Fruit fly (Drosophila melanogaster): Measurements from ENCODE around the gene CG18628.

CG18628 gene

DNA sequence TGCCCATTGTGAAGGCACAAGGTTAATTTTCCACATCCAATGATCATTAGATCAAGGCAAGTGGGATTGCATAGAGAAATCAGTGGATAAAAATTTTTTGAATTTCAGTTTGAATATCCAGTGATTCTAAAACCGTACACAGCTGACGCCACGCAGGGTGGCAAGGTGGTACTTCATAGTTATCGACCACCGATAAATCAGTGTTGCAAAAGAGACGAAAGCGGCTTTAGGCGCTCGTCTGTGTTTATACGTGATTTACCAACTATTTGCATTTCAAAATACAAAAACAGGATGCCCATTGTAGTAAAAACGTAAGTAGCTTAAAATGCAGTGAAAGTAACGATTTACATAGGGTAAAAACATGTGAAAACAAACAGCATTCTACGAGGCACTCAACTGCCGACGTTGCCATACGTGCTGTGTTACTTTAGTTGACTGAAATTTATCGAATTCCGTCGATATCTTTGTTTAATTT lies 8.6 kb upstream of the CG18628 start, which contains the start of the genes CG42535, CG34001 and hay (continued):
- peak; percentile 51 for TF ChIP-seq HmgZ (tag; optimal IDR thresholded peaks at IDR 0.05)
- no peak for TF ChIP-seq Elba2 (GFP tag; optimal IDR thresholded peaks at IDR 0.05)
- TF ChIP-seq dan (GFP tag; IDR thresholded peaks at IDR 0.05): no peak
- 0 out of 2 replicates have a peak, but pooled peaks have one; percentile 14 for TF ChIP-seq CG4730 (GFP tag; IDR thresholded peaks at IDR 0.05)
- TF ChIP-seq esg (GFP tag; conservative IDR thresholded peaks at IDR 0.05): no peak
- TF ChIP-seq CG30431 (GFP tag; optimal IDR thresholded peaks at IDR 0.05): no peak
- peak; percentile 26 for TF ChIP-seq Lhr (GFP tag; optimal IDR thresholded peaks at IDR 0.05)
- TF ChIP-seq mam (GFP tag; optimal IDR thresholded peaks at IDR 0.05): peak; percentile 22
- TF ChIP-seq oc (tag; optimal IDR thresholded peaks at IDR 0.05): no peak
- TF ChIP-seq cas (GFP tag; IDR thresholded peaks at IDR 0.05): no peak
- peak; percentile 25; the same call in 1 of the 2 replicates for TF ChIP-seq Xrp1 (GFP tag; IDR thresholded peaks at IDR 0.05)
- TF ChIP-seq Ets65A (GFP tag): peak; percentile 62
- TF ChIP-seq bigmax (GFP tag; optimal IDR thresholded peaks at IDR 0.05): no peak
- no peak for TF ChIP-seq disco-r (GFP tag; optimal IDR thresholded peaks at IDR 0.05)
- TF ChIP-seq crol (GFP tag; IDR thresholded peaks at IDR 0.05): no peak
- peak; percentile 4 for TF ChIP-seq bab2 (GFP tag; optimal IDR thresholded peaks at IDR 0.05)
- no peak for TF ChIP-seq CG10147 (GFP tag; optimal IDR thresholded peaks at IDR 0.05)
- peak; percentile 6 for TF ChIP-seq Hmr (GFP tag; optimal IDR thresholded peaks at IDR 0.05)
- no peak for TF ChIP-seq trh (GFP tag; optimal IDR thresholded peaks at IDR 0.05)
- peak; percentile 29 for TF ChIP-seq zfh2 (GFP tag; optimal IDR thresholded peaks at IDR 0.05)
- no peak for TF ChIP-seq CG9609 (GFP tag; optimal IDR thresholded peaks at IDR 0.05)
- no peak for TF ChIP-seq sima (GFP tag; optimal IDR thresholded peaks at IDR 0.05)
- no peak for TF ChIP-seq emc (GFP tag; optimal IDR thresholded peaks at IDR 0.05)
- TF ChIP-seq kni (GFP tag; optimal IDR thresholded peaks at IDR 0.05): no peak
- no peak for TF ChIP-seq p53 (GFP tag; optimal IDR thresholded peaks at IDR 0.05)
- TF ChIP-seq CG7987 (GFP tag; optimal IDR thresholded peaks at IDR 0.05): no peak
- no peak for TF ChIP-seq CG3281 (GFP tag; optimal IDR thresholded peaks at IDR 0.05)
- no peak for TF ChIP-seq CG17612 (GFP tag; IDR thresholded peaks at IDR 0.05)
- TF ChIP-seq dysf (GFP tag; IDR thresholded peaks at IDR 0.05): no peak
- TF ChIP-seq CHES-1-like (GFP tag; optimal IDR thresholded peaks at IDR 0.05): peak; percentile 57
- no peak for TF ChIP-seq CG4854 (GFP tag; optimal IDR thresholded peaks at IDR 0.05)
- TF ChIP-seq NK7.1 (GFP tag; optimal IDR thresholded peaks at IDR 0.05): no peak
- peak; percentile 29 to 94 for TF ChIP-seq crp (GFP tag; optimal IDR thresholded peaks at IDR 0.05)
- TF ChIP-seq CG2116 (GFP tag; optimal IDR thresholded peaks at IDR 0.05): peak; percentile 84
- no peak for TF ChIP-seq CG8765 (GFP tag; IDR thresholded peaks at IDR 0.05)
- TF ChIP-seq CG9727 (GFP tag; optimal IDR thresholded peaks at IDR 0.05): no peak
- no peak for TF ChIP-seq MESR4 (GFP tag; optimal IDR thresholded peaks at IDR 0.05)
- TF ChIP-seq sisA (GFP tag; IDR thresholded peaks at IDR 0.05): no peak
- no peak for TF ChIP-seq tio (GFP tag; optimal IDR thresholded peaks at IDR 0.05)
- TF ChIP-seq TFAM (GFP tag; optimal IDR thresholded peaks at IDR 0.05): no peak
- no peak for TF ChIP-seq CG14860 (GFP tag; IDR thresholded peaks at IDR 0.05; ENCODE audit: partially characterized antibody)
- no peak for TF ChIP-seq ara (GFP tag; IDR thresholded peaks at IDR 0.05)
- TF ChIP-seq Dref (GFP tag; IDR thresholded peaks at IDR 0.05): peak; percentile 77
- TF ChIP-seq CG6654 (GFP tag; optimal IDR thresholded peaks at IDR 0.05): peak; percentile 98
- no peak for TF ChIP-seq CG2875 (GFP tag; optimal IDR thresholded peaks at IDR 0.05)
- TF ChIP-seq CG10462 (GFP tag; optimal IDR thresholded peaks at IDR 0.05): no peak
- no peak for TF ChIP-seq rib (GFP tag; IDR thresholded peaks at IDR 0.05)
- TF ChIP-seq hbn (GFP tag; IDR thresholded peaks at IDR 0.05; ENCODE audit: partially characterized antibody): 0 out of 2 replicates have a peak, but pooled peaks have one; percentile 12
- TF ChIP-seq Ssrp (tag; optimal IDR thresholded peaks at IDR 0.05): no peak
- TF ChIP-seq Trl (optimal IDR thresholded peaks at IDR 0.05): peak in 1 of 2 experiments; percentile 6
- TF ChIP-seq Trl (GFP tag; optimal IDR thresholded peaks at IDR 0.05): no peak
- peak; percentile 48 for TF ChIP-seq trem (tag; optimal IDR thresholded peaks at IDR 0.05)
